Fruit fly (Drosophila melanogaster): Measurements from ENCODE around the gene CG18558.
A peak's percentile ranks its signal among the peaks of the same experiment; 100 is the strongest.

The CG18558 gene

DNA sequence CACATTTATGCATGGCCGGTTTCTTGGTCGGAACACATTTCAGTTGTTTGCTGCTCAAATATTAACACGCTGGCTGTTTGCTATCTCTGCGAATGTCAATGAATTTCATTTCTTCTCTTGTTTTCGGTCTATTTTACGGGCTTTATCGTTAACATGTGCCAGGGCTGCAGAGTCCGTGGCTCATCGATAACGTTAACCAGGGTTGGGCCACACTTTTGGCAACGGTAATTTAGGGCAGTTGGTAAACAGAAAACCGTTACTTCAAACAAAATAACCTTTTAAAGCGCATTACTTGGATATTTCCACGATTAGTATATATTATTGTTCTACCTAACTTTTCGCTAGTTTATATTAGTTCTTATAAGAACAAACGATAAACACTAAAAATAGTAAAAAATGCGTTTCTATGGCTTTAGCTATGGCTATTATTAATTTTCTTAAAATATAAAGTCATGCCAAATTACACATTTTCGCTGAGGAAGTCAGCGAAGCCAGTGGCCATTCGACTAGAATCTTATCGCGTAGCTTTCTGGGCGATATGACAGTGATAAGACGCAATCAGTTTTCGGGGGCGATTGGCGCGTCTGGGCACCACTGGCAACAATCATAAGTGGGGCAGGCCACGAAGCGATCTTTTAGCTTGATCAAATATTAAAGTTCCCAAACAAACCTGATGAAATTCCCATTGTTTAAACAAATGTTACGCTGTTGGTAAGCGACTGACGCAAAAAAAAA lies 38.8 kb upstream of the CG18558 start (continued):
- peak; percentile 92 for TF ChIP-seq lilli (GFP tag; optimal IDR thresholded peaks at IDR 0.05)
- no peak for TF ChIP-seq CG11456 (GFP tag; IDR thresholded peaks at IDR 0.05)
- peak; percentile 40 for TF ChIP-seq CG18262 (tag; optimal IDR thresholded peaks at IDR 0.05)
- TF ChIP-seq sqz (GFP tag; optimal IDR thresholded peaks at IDR 0.05), result peak; percentile 47
- TF ChIP-seq CG6683 (GFP tag; optimal IDR thresholded peaks at IDR 0.05), result peak; percentile 34
- TF ChIP-seq BtbVII (GFP tag; optimal IDR thresholded peaks at IDR 0.05), result peak; percentile 48
- no peak for TF ChIP-seq exex (tag; optimal IDR thresholded peaks at IDR 0.05)
- TF ChIP-seq insv (GFP tag; optimal IDR thresholded peaks at IDR 0.05), result peak in 1 of 2 experiments; percentile 49
- no peak; the same call in 2 of the 3 replicates for TF ChIP-seq so (GFP tag; IDR thresholded peaks at IDR 0.05)
- TF ChIP-seq zen (tag; optimal IDR thresholded peaks at IDR 0.05), result peak; percentile 48
- no peak; the same call in 2 of the 3 replicates for TF ChIP-seq Dbx (GFP tag; IDR thresholded peaks at IDR 0.05)
- peak; percentile 29 for TF ChIP-seq CG4854 (GFP tag; optimal IDR thresholded peaks at IDR 0.05)
- TF ChIP-seq Usf (GFP tag; optimal IDR thresholded peaks at IDR 0.05), result no peak
- TF ChIP-seq lov (optimal IDR thresholded peaks at IDR 0.05), result no peak
- TF ChIP-seq lov (GFP tag; IDR thresholded peaks at IDR 0.05), result no peak
- TF ChIP-seq br (optimal IDR thresholded peaks at IDR 0.05), result no peak
- TF ChIP-seq Blimp-1 (GFP tag; optimal IDR thresholded peaks at IDR 0.05), result peak; percentile 19
- no peak for TF ChIP-seq Dfd (GFP tag; optimal IDR thresholded peaks at IDR 0.05)
- peak; percentile 14 for TF ChIP-seq CG18476 (GFP tag; optimal IDR thresholded peaks at IDR 0.05)
- no peak for TF ChIP-seq CG7963 (GFP tag; IDR thresholded peaks at IDR 0.05; ENCODE audit: partially characterized antibody)
- TF ChIP-seq CG13775 (GFP tag; optimal IDR thresholded peaks at IDR 0.05), result peak; percentile 48
- TF ChIP-seq CG1647 (GFP tag; optimal IDR thresholded peaks at IDR 0.05), result peak; percentile 27
- no peak for TF ChIP-seq Eip74EF (GFP tag; optimal IDR thresholded peaks at IDR 0.05)
- peak; percentile 56; the same call in 1 of the 2 replicates for TF ChIP-seq CG1024 (GFP tag; IDR thresholded peaks at IDR 0.05)
- peak; percentile 35; the same call in 1 of the 2 replicates for TF ChIP-seq bbx (GFP tag; IDR thresholded peaks at IDR 0.05; ENCODE audit: partially characterized antibody)
- no peak for TF ChIP-seq repo (GFP tag; optimal IDR thresholded peaks at IDR 0.05)
- TF ChIP-seq dm (GFP tag; optimal IDR thresholded peaks at IDR 0.05), result peak; percentile 44
- no peak for TF ChIP-seq HLHmδ (GFP tag; optimal IDR thresholded peaks at IDR 0.05)
- no peak for TF ChIP-seq chn (GFP tag; optimal IDR thresholded peaks at IDR 0.05)
- TF ChIP-seq CG1233 (GFP tag; optimal IDR thresholded peaks at IDR 0.05), result peak; percentile 8
- TF ChIP-seq wek (GFP tag; optimal IDR thresholded peaks at IDR 0.05), result peak; percentile 75
- TF ChIP-seq CG9817 (tag; optimal IDR thresholded peaks at IDR 0.05), result no peak
- TF ChIP-seq CG9727 (GFP tag; optimal IDR thresholded peaks at IDR 0.05), result peak; percentile 50
- peak; percentile 7 for TF ChIP-seq B-H2 (GFP tag; optimal IDR thresholded peaks at IDR 0.05)
- TF ChIP-seq CG11093 (GFP tag; IDR thresholded peaks at IDR 0.05), result no peak
- no peak for TF ChIP-seq CG4730 (GFP tag; IDR thresholded peaks at IDR 0.05)
- peak; percentile 81 for TF ChIP-seq Ets65A (GFP tag)
- TF ChIP-seq gsb (GFP tag; IDR thresholded peaks at IDR 0.05), result no peak; the same call in 1 of the 2 replicates
- peak; percentile 8 for TF ChIP-seq crc (GFP tag; optimal IDR thresholded peaks at IDR 0.05)
- peak; percentile 35 for TF ChIP-seq ind (GFP tag; optimal IDR thresholded peaks at IDR 0.05)
- no peak for TF ChIP-seq CG16779 (GFP tag; IDR thresholded peaks at IDR 0.05)
- no peak for TF ChIP-seq pan (optimal IDR thresholded peaks at IDR 0.05)
- no peak for TF ChIP-seq pan (GFP tag; optimal IDR thresholded peaks at IDR 0.05 in 1 of 2, IDR thresholded peaks at IDR 0.05 in 1 of 2)
- TF ChIP-seq Atf6 (GFP tag; IDR thresholded peaks at IDR 0.05), result peak; percentile 68
- no peak for TF ChIP-seq CG5953 (GFP tag; IDR thresholded peaks at IDR 0.05)
- TF ChIP-seq Sry-β (GFP tag; optimal IDR thresholded peaks at IDR 0.05), result peak; percentile 2
- peak; percentile 16; the same call in 1 of the 2 replicates for TF ChIP-seq aop (GFP tag; IDR thresholded peaks at IDR 0.05)
- TF ChIP-seq pros (GFP tag; optimal IDR thresholded peaks at IDR 0.05), result no peak
- TF ChIP-seq h (optimal IDR thresholded peaks at IDR 0.05), result no peak
- TF ChIP-seq Asciz (GFP tag; optimal IDR thresholded peaks at IDR 0.05), result peak; percentile 64
- TF ChIP-seq CG30403 (GFP tag; optimal IDR thresholded peaks at IDR 0.05), result peak; percentile 68
